Worm (Caenorhabditis elegans) whole organism, L2 larva: Measurements from ENCODE around the gene W04H10.6.
A peak's percentile ranks its signal among the peaks of the same experiment; 100 is the strongest.

Experiments
- C34F6.9 ChIP-seq: fragments of 150-350 bp; optimal IDR thresholded peaks from 2 replicates; lab custom pipeline; 2014; ENCODE audit warnings: missing biosample characterization, missing genetic modification characterization
- F13H6.1 ChIP-seq: sonication (generic microtip); optimal IDR thresholded peaks from 2 replicates; lab custom pipeline; 2016; ENCODE audit warnings: missing genetic modification characterization, missing compliant biosample characterization
- R02D3.7 ChIP-seq: fragments of 150-350 bp; optimal IDR thresholded peaks from 2 replicates; lab custom pipeline; 2014; ENCODE audit warnings: missing biosample characterization, missing genetic modification characterization
- alr-1 ChIP-seq: fragments of 150-350 bp; optimal IDR thresholded peaks from 2 replicates; lab custom pipeline; 2014; ENCODE audit warnings: missing biosample characterization, missing genetic modification characterization
- aly-2 ChIP-seq: fragments of 150-350 bp; optimal IDR thresholded peaks from 2 replicates; lab custom pipeline; 2014; ENCODE audit warnings: missing biosample characterization, missing genetic modification characterization
- ama-1 ChIP-seq: fragments of 150-350 bp; optimal IDR thresholded peaks from 2 replicates; lab custom pipeline; 2018; ENCODE audit warnings: inconsistent platforms
- blmp-1 ChIP-seq: sonication (generic microtip); optimal IDR thresholded peaks from 2 replicates; lab custom pipeline; 2017; ENCODE audit warnings: missing genetic modification characterization, mild to moderate bottlenecking, missing compliant biosample characterization, antibody characterized with exemption, moderate library complexity; ENCODE audit not compliant: insufficient read depth
- ceh-16 ChIP-seq: fragments of 150-350 bp; optimal IDR thresholded peaks from 2 replicates; lab custom pipeline; 2014; ENCODE audit warnings: missing biosample characterization, missing genetic modification characterization
- crh-2 ChIP-seq: sonication (generic microtip); optimal IDR thresholded peaks from 2 replicates; lab custom pipeline; 2017; ENCODE audit warnings: missing biosample characterization, missing genetic modification characterization
- dmd-4 ChIP-seq: sonication (generic microtip); optimal IDR thresholded peaks from 2 replicates; lab custom pipeline; 2017; ENCODE audit warnings: missing biosample characterization, missing genetic modification characterization
- egl-27 ChIP-seq: sonication (generic microtip); optimal IDR thresholded peaks from 3 replicates; lab custom pipeline; 2017; ENCODE audit warnings: missing biosample characterization, missing genetic modification reagents, missing genetic modification characterization
- elt-1 ChIP-seq: fragments of 150-350 bp; optimal IDR thresholded peaks from 2 replicates; lab custom pipeline; 2014; ENCODE audit warnings: missing biosample characterization, missing genetic modification characterization
- elt-3 ChIP-seq: sonication (generic microtip); optimal IDR thresholded peaks from 2 replicates; lab custom pipeline; 2017; ENCODE audit warnings: missing biosample characterization, missing genetic modification characterization
- gmeb-1 ChIP-seq: fragments of 150-350 bp; optimal IDR thresholded peaks from 2 replicates; lab custom pipeline; 2014; ENCODE audit warnings: missing biosample characterization, missing genetic modification characterization
- lin-11 ChIP-seq: fragments of 150-350 bp; sonication (generic microtip); optimal IDR thresholded peaks from 2 replicates; lab custom pipeline; 2014; ENCODE audit warnings: missing biosample characterization, missing genetic modification characterization, inconsistent platforms, mixed read lengths
- lin-13 ChIP-seq: fragments of 150-350 bp; optimal IDR thresholded peaks from 2 replicates; lab custom pipeline; 2014; ENCODE audit warnings: missing biosample characterization, missing genetic modification reagents, missing genetic modification characterization
- lin-39 ChIP-seq: fragments of 150-350 bp; optimal IDR thresholded peaks from 2 replicates; lab custom pipeline; 2014; ENCODE audit warnings: missing biosample characterization, missing genetic modification reagents, missing genetic modification characterization
- lsy-2 ChIP-seq, 2 experiments: fragments of 150-350 bp in 1 of 2; sonication (generic microtip) in 1 of 2; optimal IDR thresholded peaks; 2 replicates each; lab custom pipeline; 2014 to 2017; ENCODE audit warnings: missing biosample characterization in 2 of 2, missing genetic modification characterization in 2 of 2
- mab-5 ChIP-seq: fragments of 150-350 bp; optimal IDR thresholded peaks from 2 replicates; lab custom pipeline; 2014; ENCODE audit warnings: missing biosample characterization, missing genetic modification characterization
- mbf-1 ChIP-seq: sonication (generic microtip); optimal IDR thresholded peaks from 2 replicates; lab custom pipeline; 2017; ENCODE audit warnings: missing biosample characterization, missing genetic modification characterization
- nhr-10 ChIP-seq: sonication (generic microtip); optimal IDR thresholded peaks from 2 replicates; lab custom pipeline; 2017; ENCODE audit warnings: missing biosample characterization, missing genetic modification characterization
- nhr-11 ChIP-seq: fragments of 150-350 bp; optimal IDR thresholded peaks from 2 replicates; lab custom pipeline; 2014; ENCODE audit warnings: missing biosample characterization, missing genetic modification characterization
- nhr-12 ChIP-seq: fragments of 150-350 bp; optimal IDR thresholded peaks from 2 replicates; lab custom pipeline; 2014; ENCODE audit warnings: missing biosample characterization, missing genetic modification characterization
- nhr-129 ChIP-seq: fragments of 150-350 bp; optimal IDR thresholded peaks from 2 replicates; lab custom pipeline; 2014; ENCODE audit warnings: missing biosample characterization, missing genetic modification characterization
- nhr-21 ChIP-seq: fragments of 150-350 bp; optimal IDR thresholded peaks from 2 replicates; lab custom pipeline; 2014; ENCODE audit warnings: missing biosample characterization, missing genetic modification characterization
- nhr-23 ChIP-seq: fragments of 150-350 bp; optimal IDR thresholded peaks from 2 replicates; lab custom pipeline; 2014; ENCODE audit warnings: missing biosample characterization, missing genetic modification reagents, missing genetic modification characterization
- nhr-237 ChIP-seq: fragments of 150-350 bp; optimal IDR thresholded peaks from 2 replicates; lab custom pipeline; 2014; ENCODE audit warnings: missing biosample characterization, missing genetic modification characterization
- nhr-25 ChIP-seq: fragments of 150-350 bp; sonication (generic microtip); optimal IDR thresholded peaks from 3 replicates; lab custom pipeline; 2014; ENCODE audit warnings: missing biosample characterization, missing genetic modification characterization
- nhr-6 ChIP-seq: fragments of 150-350 bp; optimal IDR thresholded peaks from 2 replicates; lab custom pipeline; 2014; ENCODE audit warnings: missing biosample characterization, missing genetic modification characterization
- nhr-77 ChIP-seq: fragments of 150-350 bp; optimal IDR thresholded peaks from 2 replicates; lab custom pipeline; 2014; ENCODE audit warnings: missing biosample characterization, missing genetic modification characterization
- peb-1 ChIP-seq: fragments of 150-350 bp; optimal IDR thresholded peaks from 2 replicates; lab custom pipeline; 2014; ENCODE audit warnings: missing biosample characterization, missing genetic modification characterization
- skn-1 ChIP-seq: sonication (generic microtip); optimal IDR thresholded peaks from 2 replicates; lab custom pipeline; 2017; ENCODE audit warnings: missing biosample characterization, missing genetic modification characterization
- sma-3 ChIP-seq: sonication (generic microtip); optimal IDR thresholded peaks from 2 replicates; lab custom pipeline; 2016; ENCODE audit warnings: missing genetic modification reagents, missing genetic modification characterization, missing compliant biosample characterization
- sma-9 ChIP-seq, 2 experiments: fragments of 150-350 bp in 1 of 2; sonication (generic microtip) in 1 of 2; optimal IDR thresholded peaks; 2 replicates each; lab custom pipeline; 2014 to 2016; ENCODE audit warnings: missing genetic modification characterization in 2 of 2, mild to moderate bottlenecking in 1 of 2, missing biosample characterization in 1 of 2, missing compliant biosample characterization in 1 of 2, missing genetic modification reagents in 1 of 2, moderate library complexity in 1 of 2
- snpc-4 ChIP-seq: fragments of 150-350 bp; optimal IDR thresholded peaks from 2 replicates; lab custom pipeline; 2014; ENCODE audit warnings: missing biosample characterization, missing genetic modification characterization
- unc-39 ChIP-seq: fragments of 150-350 bp; optimal IDR thresholded peaks from 2 replicates; lab custom pipeline; 2014; ENCODE audit warnings: missing biosample characterization, missing genetic modification characterization
- unc-55 ChIP-seq: fragments of 150-350 bp; sonication (generic microtip); optimal IDR thresholded peaks from 3 replicates; lab custom pipeline; 2014; ENCODE audit warnings: missing biosample characterization, missing genetic modification reagents, missing genetic modification characterization
- unc-62 ChIP-seq: fragments of 150-350 bp; optimal IDR thresholded peaks from 2 replicates; lab custom pipeline; 2014; ENCODE audit warnings: missing biosample characterization, missing genetic modification reagents, missing genetic modification characterization
- zag-1 ChIP-seq: fragments of 150-350 bp; optimal IDR thresholded peaks from 2 replicates; lab custom pipeline; 2014; ENCODE audit warnings: missing biosample characterization, missing genetic modification characterization
- ztf-11 ChIP-seq: sonication (generic microtip); optimal IDR thresholded peaks from 2 replicates; lab custom pipeline; 2017; ENCODE audit warnings: missing biosample characterization, missing genetic modification characterization
- ztf-4 ChIP-seq: fragments of 150-350 bp; optimal IDR thresholded peaks from 2 replicates; lab custom pipeline; 2014; ENCODE audit warnings: missing biosample characterization, missing genetic modification characterization

Gene W04H10.6

DNA sequence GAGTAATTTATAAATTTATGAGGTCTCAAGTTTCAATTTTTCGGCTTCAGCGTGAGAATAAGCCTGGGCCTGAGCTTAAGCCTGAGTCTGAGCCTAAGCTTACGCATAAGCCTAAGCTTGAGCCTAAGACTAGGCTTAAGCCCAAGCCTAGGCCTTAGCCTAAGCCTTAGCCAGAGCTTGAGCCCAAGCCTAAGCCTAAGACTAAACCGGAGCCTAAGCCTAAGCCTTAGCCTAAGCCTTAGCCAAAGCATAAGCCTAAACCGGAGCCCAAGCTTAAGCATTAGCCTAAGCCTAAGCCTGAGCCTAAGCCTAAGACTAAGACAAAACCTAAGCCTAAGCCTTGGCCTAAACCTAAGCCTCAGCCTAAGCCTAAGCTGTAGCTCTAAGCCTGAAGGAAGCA is 35.5 kb upstream of the W04H10.6 start:
- TF ChIP-seq nhr-77 (no peak), crh-2 (tag; lab: Kevin White, UChicago) (no peak), nhr-25 (tag; lab: Kevin White, UChicago) (no peak), lin-39 (tag; lab: Kevin White, UChicago) (no peak)

DNA sequence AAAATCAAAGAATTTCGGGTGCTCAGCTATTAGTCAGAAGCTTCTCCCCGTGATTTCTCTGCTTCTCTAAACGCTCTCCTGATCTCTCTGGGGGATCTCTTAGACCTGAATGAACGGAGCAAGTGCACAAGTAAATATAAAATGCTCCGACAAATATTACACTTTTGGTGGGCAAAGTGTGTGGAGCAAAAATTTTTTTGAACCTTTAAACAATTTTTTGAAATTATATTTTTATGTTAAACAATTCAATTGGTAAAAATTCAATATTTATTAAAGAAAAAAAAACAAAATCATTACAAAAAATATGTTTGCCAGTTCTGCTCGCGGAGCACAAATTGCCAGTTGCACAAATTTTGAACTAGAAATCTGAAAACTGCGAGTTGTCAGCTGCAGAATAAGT is 31.2 kb upstream of the W04H10.6 start, which contains the start of gene K07E8.6:
Gene K07E8.6 (minus strand): TSS at position 101 of the 400 bp plus-strand sequence.
- TF ChIP-seq F13H6.1 (tag; lab: Kevin White, UChicago), result no peak
- TF ChIP-seq aly-2 (tag; lab: Kevin White, UChicago), result no peak
- peak; percentile 12 for TF ChIP-seq C34F6.9 (tag; lab: Kevin White, UChicago)
- TF ChIP-seq nhr-6 (tag; lab: Kevin White, UChicago), result no peak
- no peak for TF ChIP-seq peb-1

DNA sequence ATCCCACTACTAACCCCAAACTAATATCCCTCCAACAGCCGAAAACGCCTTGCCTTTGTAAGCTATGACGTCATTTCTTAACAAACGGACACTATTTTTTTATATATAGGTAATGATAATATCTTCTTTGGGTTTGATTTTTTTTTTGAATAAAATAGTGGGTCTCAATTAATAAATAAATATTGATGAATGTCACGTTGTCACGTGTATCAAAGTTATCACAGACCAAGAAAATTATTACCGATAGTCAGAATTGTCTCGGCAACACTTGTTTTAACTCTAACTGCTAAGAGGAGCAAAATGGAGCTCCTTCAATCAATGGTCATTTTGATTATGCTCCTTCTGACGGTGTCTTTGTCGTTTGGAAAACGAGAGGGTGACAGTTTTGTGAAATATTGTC is 25.7 kb upstream of the W04H10.6 start, which contains the start of gene T04B8.1:
Gene T04B8.1 (plus strand): TSS at position 301 of the 400 bp plus-strand sequence.
- no peak for TF ChIP-seq skn-1 (tag; lab: Kevin White, UChicago)
- TF ChIP-seq zag-1 (tag; lab: Kevin White, UChicago), result no peak
- TF ChIP-seq mbf-1 (tag; lab: Kevin White, UChicago), result no peak
- TF ChIP-seq blmp-1, result no peak
- TF ChIP-seq sma-9 (GFP tag; optimal IDR thresholded peaks at IDR 0.05; lab: Kevin White, UChicago), result no peak
- no peak for TF ChIP-seq sma-9 (tag; optimal IDR thresholded peaks at IDR 0.05; lab: Kevin White, UChicago)
- TF ChIP-seq nhr-10 (tag; lab: Kevin White, UChicago), result no peak
- no peak for TF ChIP-seq dmd-4 (tag; lab: Kevin White, UChicago)
- TF ChIP-seq lsy-2 (tag; optimal IDR thresholded peaks at IDR 0.05; lab: Kevin White, UChicago), result no peak
- no peak for TF ChIP-seq lin-11
- TF ChIP-seq, all 48 proteins: peak for 0

DNA sequence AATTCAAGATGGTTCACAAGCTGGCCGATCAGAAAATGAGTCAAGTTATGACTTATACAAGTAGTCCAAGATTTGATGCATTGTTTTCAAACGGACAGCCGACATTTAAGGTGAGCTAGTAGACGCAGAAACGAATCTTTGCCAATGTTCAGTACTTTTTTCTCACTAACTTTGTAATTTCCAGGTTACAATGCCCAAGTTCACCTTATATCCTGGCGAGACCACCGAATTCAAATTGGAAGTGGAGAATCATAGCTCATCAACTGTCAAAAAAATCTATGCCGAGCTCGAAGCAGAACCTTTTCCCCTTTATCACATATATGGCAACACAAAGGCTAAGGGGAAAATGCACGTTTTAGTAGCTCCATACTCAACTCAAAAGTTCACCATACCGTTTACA is 19.7 kb upstream of the W04H10.6 start:
- no peak for TF ChIP-seq R02D3.7 (tag; lab: Kevin White, UChicago)
- TF ChIP-seq elt-1 (tag; lab: Kevin White, UChicago), result no peak
- TF ChIP-seq lsy-2 (tag; optimal IDR thresholded peaks at IDR 0.05; lab: Kevin White, UChicago), result no peak
- TF ChIP-seq, all 48 proteins: peak for 0

DNA sequence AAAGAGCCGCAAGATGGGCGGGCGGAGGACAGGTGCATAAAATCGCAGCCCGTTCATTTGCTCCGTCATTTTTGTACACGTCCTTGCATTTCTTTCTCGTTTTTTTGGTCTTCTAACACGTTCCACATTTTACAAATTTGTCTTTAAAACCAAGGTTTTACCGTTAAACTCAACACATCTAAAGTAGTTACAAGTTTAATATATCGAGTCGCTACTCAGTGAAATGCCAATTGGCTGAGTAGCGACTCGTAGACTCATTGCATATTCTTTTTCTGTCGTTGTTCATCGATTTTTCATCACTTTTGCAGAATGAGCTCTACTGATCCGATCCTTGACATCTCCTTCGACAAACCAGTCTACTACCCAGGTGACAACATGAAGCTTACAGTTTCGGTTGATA is 19.0 kb upstream of the W04H10.6 start, which contains the start of gene arrd-1:
Gene arrd-1 (plus strand): TSS at position 301 of the 400 bp plus-strand sequence.
- TF ChIP-seq elt-3 (tag; lab: Kevin White, UChicago) (no peak), mbf-1 (tag; lab: Kevin White, UChicago) (no peak), R02D3.7 (tag; lab: Kevin White, UChicago) (no peak), gmeb-1 (tag; lab: Kevin White, UChicago) (no peak), nhr-25 (tag; lab: Kevin White, UChicago) (no peak), sma-3 (GFP tag; lab: Kevin White, UChicago) (no peak), C34F6.9 (tag; lab: Kevin White, UChicago) (no peak)

DNA sequence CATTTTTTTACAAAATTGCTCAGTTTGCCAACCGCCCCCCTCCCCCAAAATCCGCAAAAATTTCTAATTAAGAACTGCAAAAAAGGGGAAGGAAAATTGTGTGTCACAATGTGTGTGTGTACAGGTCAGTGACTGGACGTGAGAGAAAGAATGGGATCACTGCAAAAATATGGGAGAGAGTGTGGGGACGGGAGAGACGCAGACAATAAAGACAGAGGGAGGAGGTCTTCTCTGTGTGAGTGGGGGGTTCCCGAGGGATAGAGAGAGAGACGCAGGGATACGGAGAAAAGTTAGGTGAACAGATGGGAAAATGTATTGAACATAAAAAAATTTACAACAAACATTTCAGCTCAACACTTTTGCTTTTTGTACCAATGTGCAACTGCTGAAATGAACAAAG is 17.7 kb upstream of the W04H10.6 start:
- no peak for TF ChIP-seq unc-55 (GFP tag; lab: Kevin White, UChicago)
- TF ChIP-seq ztf-11 (tag; lab: Kevin White, UChicago), result no peak
- TF ChIP-seq skn-1 (tag; lab: Kevin White, UChicago), result no peak
- TF ChIP-seq snpc-4, result no peak
- TF ChIP-seq nhr-6 (tag; lab: Kevin White, UChicago), result no peak
- peak; percentile 3 for TF ChIP-seq crh-2 (tag; lab: Kevin White, UChicago)
- no peak for TF ChIP-seq unc-62 (GFP tag; lab: Kevin White, UChicago)
- TF ChIP-seq elt-3 (tag; lab: Kevin White, UChicago), result no peak
- no peak for TF ChIP-seq aly-2 (tag; lab: Kevin White, UChicago)
- no peak for TF ChIP-seq peb-1
- peak; percentile 74 for TF ChIP-seq F13H6.1 (tag; lab: Kevin White, UChicago)
- TF ChIP-seq nhr-129 (tag; lab: Kevin White, UChicago), result peak; percentile 36
- no peak for TF ChIP-seq zag-1 (tag; lab: Kevin White, UChicago)
- peak; percentile 1 for TF ChIP-seq egl-27 (tag; lab: Kevin White, UChicago)
- no peak for TF ChIP-seq nhr-11 (tag; lab: Kevin White, UChicago)
- TF ChIP-seq gmeb-1 (tag; lab: Kevin White, UChicago), result peak; percentile 53
- TF ChIP-seq nhr-21, result no peak
- TF ChIP-seq nhr-23 (tag; lab: Kevin White, UChicago), result no peak
- no peak for TF ChIP-seq unc-39 (tag; lab: Kevin White, UChicago)
- TF ChIP-seq mab-5 (tag; lab: Kevin White, UChicago), result no peak
- TF ChIP-seq nhr-12, result no peak
- TF ChIP-seq nhr-10 (tag; lab: Kevin White, UChicago), result no peak
- no peak for TF ChIP-seq ceh-16 (tag; lab: Kevin White, UChicago)
- no peak for TF ChIP-seq mbf-1 (tag; lab: Kevin White, UChicago)
- TF ChIP-seq blmp-1, result peak; percentile 4
- TF ChIP-seq R02D3.7 (tag; lab: Kevin White, UChicago), result no peak
- TF ChIP-seq C34F6.9 (tag; lab: Kevin White, UChicago), result peak; percentile 46
- no peak for TF ChIP-seq ama-1 (lab: Kevin White, UChicago)
- TF ChIP-seq ztf-4 (tag; lab: Kevin White, UChicago), result no peak
- TF ChIP-seq lin-13 (GFP tag; lab: Kevin White, UChicago), result no peak
- no peak for TF ChIP-seq alr-1 (tag; lab: Kevin White, UChicago)
- TF ChIP-seq dmd-4 (tag; lab: Kevin White, UChicago), result no peak
- TF ChIP-seq nhr-237 (tag; lab: Kevin White, UChicago), result no peak
